Worm (Caenorhabditis elegans): ENCODE measurements around the gene ZK938.12.
A peak's percentile ranks its signal among the peaks of the same experiment; 100 is the strongest.

The ZK938.12 gene

DNA sequence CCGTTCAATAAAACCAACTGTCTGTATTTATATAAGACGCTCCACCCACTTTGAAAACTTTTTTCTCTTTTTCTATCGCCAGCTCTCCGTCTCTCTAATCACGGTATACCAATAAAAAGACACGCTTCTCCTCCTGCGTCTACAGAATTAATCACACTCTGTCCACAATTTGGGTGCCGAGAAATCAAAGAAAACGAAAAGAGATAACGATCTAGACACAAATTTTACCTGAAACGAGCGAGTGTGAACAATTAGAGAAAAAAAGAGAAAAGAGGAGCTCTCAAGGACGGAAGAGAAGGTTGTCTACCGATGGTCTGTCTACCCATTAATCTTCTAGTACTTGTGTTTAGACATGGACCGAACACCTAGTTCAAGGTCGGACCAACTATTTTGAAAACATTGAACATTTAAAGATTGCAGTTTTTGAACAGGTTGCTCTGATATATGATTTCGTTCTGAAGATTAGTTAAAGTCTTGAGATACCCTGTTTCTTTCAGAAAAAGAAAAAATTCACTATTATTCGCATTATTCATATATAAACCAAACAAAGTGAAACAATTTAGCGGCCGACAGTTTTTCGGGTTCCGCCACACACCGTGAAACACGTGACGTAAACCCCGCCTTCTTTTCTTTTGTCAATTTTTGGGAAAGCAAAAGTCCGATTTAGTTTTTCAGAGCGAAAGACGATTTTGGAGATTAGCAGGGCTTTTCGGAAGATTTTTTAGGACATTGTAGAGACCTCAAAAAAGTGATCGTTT is 43.6 kb upstream of the ZK938.12 start, which contains the start of gene cyp-13A2 (continued):
- TF ChIP-seq ceh-8 (GFP tag; optimal IDR thresholded peaks at IDR 0.05) (no peak), lin-14 (GFP tag; optimal IDR thresholded peaks at IDR 0.05) (peak; percentile 94), blmp-1 (tag; optimal IDR thresholded peaks at IDR 0.05) (peak; percentile 76), alr-1 (tag; optimal IDR thresholded peaks at IDR 0.05; ENCODE audit: borderline replicate concordance) (no peak), elt-3 (tag; optimal IDR thresholded peaks at IDR 0.05) (peak in 2 of 6 experiments; percentile 32 to 72), fkh-10 (GFP tag; optimal IDR thresholded peaks at IDR 0.05) (no peak), sox-4 (tag; optimal IDR thresholded peaks at IDR 0.05) (no peak), aha-1 (tag; optimal IDR thresholded peaks at IDR 0.05) (no peak), ceh-90 (tag; optimal IDR thresholded peaks at IDR 0.05) (no peak), nhr-47 (tag; optimal IDR thresholded peaks at IDR 0.05) (peak; percentile 33), xbp-1 (tag; optimal IDR thresholded peaks at IDR 0.05) (no peak), isw-1 (GFP tag; IDR thresholded peaks at IDR 0.05) (no peak), mep-1 (tag; optimal IDR thresholded peaks at IDR 0.05) (peak; percentile 45), ama-1 (optimal IDR thresholded peaks at IDR 0.05) (no peak), pqm-1 (tag; optimal IDR thresholded peaks at IDR 0.05) (no peak), ceh-82 (tag; optimal IDR thresholded peaks at IDR 0.05) (no peak), lin-39 (tag; optimal IDR thresholded peaks at IDR 0.05) (peak; percentile 65), tbx-2 (tag; optimal IDR thresholded peaks at IDR 0.05) (no peak), nhr-19 (GFP tag; conservative IDR thresholded peaks at IDR 0.05) (peak; percentile 50), skn-1 (tag; optimal IDR thresholded peaks at IDR 0.05) (no peak), zip-4 (GFP tag; optimal IDR thresholded peaks at IDR 0.05) (no peak), fkh-4 (tag; optimal IDR thresholded peaks at IDR 0.05; ENCODE audit: borderline replicate concordance) (no peak), F16B12.6 (tag; optimal IDR thresholded peaks at IDR 0.05) (no peak), fkh-8 (tag; optimal IDR thresholded peaks at IDR 0.05) (no peak), unc-30 (tag; optimal IDR thresholded peaks at IDR 0.05) (no peak), jun-1 (tag; optimal IDR thresholded peaks at IDR 0.05) (no peak), sptf-1 (tag; optimal IDR thresholded peaks at IDR 0.05) (no peak), dsc-1 (tag; optimal IDR thresholded peaks at IDR 0.05) (no peak), swsn-7 (tag; optimal IDR thresholded peaks at IDR 0.05) (no peak), tlp-1 (tag; optimal IDR thresholded peaks at IDR 0.05) (peak; percentile 61), pag-3 (tag; optimal IDR thresholded peaks at IDR 0.05; ENCODE audit: borderline replicate concordance, insufficient read depth) (no peak), nhr-11 (tag; optimal IDR thresholded peaks at IDR 0.05) (peak; percentile 33), mdl-1 (tag; optimal IDR thresholded peaks at IDR 0.05) (peak in 1 of 2 experiments; percentile 48), snu-23 (GFP tag; optimal IDR thresholded peaks at IDR 0.05) (peak; percentile 65), lir-3 (tag; optimal IDR thresholded peaks at IDR 0.05; ENCODE audit: poor library complexity) (no peak), nhr-237 (tag; optimal IDR thresholded peaks at IDR 0.05) (no peak), lin-35 (GFP tag; optimal IDR thresholded peaks at IDR 0.05) (peak; percentile 10 to 29), lsy-2 (tag; optimal IDR thresholded peaks at IDR 0.05) (peak; percentile 47 to 62), unc-130 (tag; optimal IDR thresholded peaks at IDR 0.05) (no peak), ceh-88 (GFP tag; IDR thresholded peaks at IDR 0.05) (no peak), nhr-85 (tag) (peak; percentile 99), efl-1 (optimal IDR thresholded peaks at IDR 0.05) (peak; percentile 32 to 52), efl-1 (GFP tag; optimal IDR thresholded peaks at IDR 0.05 in 1 of 2) (peak in 1 of 2 experiments; percentile 90), efl-3 (GFP tag; optimal IDR thresholded peaks at IDR 0.05) (no peak), aly-2 (tag; optimal IDR thresholded peaks at IDR 0.05) (no peak), egl-27 (tag; optimal IDR thresholded peaks at IDR 0.05) (peak; percentile 27 to 59), pax-3 (tag; optimal IDR thresholded peaks at IDR 0.05) (no peak), vab-15 (tag; optimal IDR thresholded peaks at IDR 0.05) (no peak), unc-86 (tag; optimal IDR thresholded peaks at IDR 0.05) (no peak), lin-13 (GFP tag; optimal IDR thresholded peaks at IDR 0.05) (no peak), dpl-1 (GFP tag; optimal IDR thresholded peaks at IDR 0.05) (peak in 2 of 3 experiments; percentile 16 to 32), nhr-20 (tag; optimal IDR thresholded peaks at IDR 0.05) (peak; percentile 88)

Data from whole organism, L1 larva.